Worm (Caenorhabditis elegans) whole organism, L2 larva: Measurements from ENCODE around the gene lpr-6.

Source experiments
- C34F6.9 ChIP-seq: fragments of 150-350 bp; optimal IDR thresholded peaks from 2 replicates; lab custom pipeline; 2014; ENCODE audit warnings: missing biosample characterization, missing genetic modification characterization
- F13H6.1 ChIP-seq: sonication (generic microtip); optimal IDR thresholded peaks from 2 replicates; lab custom pipeline; 2016; ENCODE audit warnings: missing genetic modification characterization, missing compliant biosample characterization
- R02D3.7 ChIP-seq: fragments of 150-350 bp; optimal IDR thresholded peaks from 2 replicates; lab custom pipeline; 2014; ENCODE audit warnings: missing biosample characterization, missing genetic modification characterization
- Y55F3AM.14 ChIP-seq: fragments of 200-800 bp; sonication (Bioruptor generic); optimal IDR thresholded peaks from 2 replicates; lab custom pipeline; 2018; ENCODE audit warnings: mild to moderate bottlenecking, missing genetic modification characterization, missing compliant biosample characterization
- ZK546.5 ChIP-seq: sonication (generic microtip); optimal IDR thresholded peaks from 2 replicates; lab custom pipeline; 2017; ENCODE audit warnings: missing biosample characterization, missing genetic modification characterization
- aly-2 ChIP-seq: fragments of 150-350 bp; optimal IDR thresholded peaks from 2 replicates; lab custom pipeline; 2014; ENCODE audit warnings: missing biosample characterization, missing genetic modification characterization
- ama-1 ChIP-seq: fragments of 150-350 bp; optimal IDR thresholded peaks from 2 replicates; lab custom pipeline; 2018; ENCODE audit warnings: inconsistent platforms
- blmp-1 ChIP-seq: sonication (generic microtip); optimal IDR thresholded peaks from 2 replicates; lab custom pipeline; 2017; ENCODE audit warnings: missing genetic modification characterization, mild to moderate bottlenecking, missing compliant biosample characterization, antibody characterized with exemption, moderate library complexity; ENCODE audit not compliant: insufficient read depth
- ceh-16 ChIP-seq: fragments of 150-350 bp; optimal IDR thresholded peaks from 2 replicates; lab custom pipeline; 2014; ENCODE audit warnings: missing biosample characterization, missing genetic modification characterization
- ceh-82 ChIP-seq: fragments of 150-350 bp; optimal IDR thresholded peaks from 2 replicates; lab custom pipeline; 2014; ENCODE audit warnings: missing biosample characterization, missing genetic modification characterization
- elt-1 ChIP-seq: fragments of 150-350 bp; optimal IDR thresholded peaks from 2 replicates; lab custom pipeline; 2014; ENCODE audit warnings: missing biosample characterization, missing genetic modification characterization
- elt-3 ChIP-seq: sonication (generic microtip); optimal IDR thresholded peaks from 2 replicates; lab custom pipeline; 2017; ENCODE audit warnings: missing biosample characterization, missing genetic modification characterization
- fos-1 ChIP-seq: fragments of 150-350 bp; optimal IDR thresholded peaks from 2 replicates; lab custom pipeline; 2014; ENCODE audit warnings: missing biosample characterization, missing genetic modification characterization
- gmeb-1 ChIP-seq: fragments of 150-350 bp; optimal IDR thresholded peaks from 2 replicates; lab custom pipeline; 2014; ENCODE audit warnings: missing biosample characterization, missing genetic modification characterization
- lin-11 ChIP-seq: fragments of 150-350 bp; sonication (generic microtip); optimal IDR thresholded peaks from 2 replicates; lab custom pipeline; 2014; ENCODE audit warnings: missing biosample characterization, missing genetic modification characterization, inconsistent platforms, mixed read lengths
- lin-13 ChIP-seq: fragments of 150-350 bp; optimal IDR thresholded peaks from 2 replicates; lab custom pipeline; 2014; ENCODE audit warnings: missing biosample characterization, missing genetic modification reagents, missing genetic modification characterization
- mab-5 ChIP-seq: fragments of 150-350 bp; optimal IDR thresholded peaks from 2 replicates; lab custom pipeline; 2014; ENCODE audit warnings: missing biosample characterization, missing genetic modification characterization
- mbf-1 ChIP-seq: sonication (generic microtip); optimal IDR thresholded peaks from 2 replicates; lab custom pipeline; 2017; ENCODE audit warnings: missing biosample characterization, missing genetic modification characterization
- mdl-1 ChIP-seq, 2 experiments: fragments of 150-350 bp in 1 of 2; sonication (generic microtip) in 1 of 2; optimal IDR thresholded peaks; 2 replicates each; lab custom pipeline; 2017; ENCODE audit warnings: missing biosample characterization in 2 of 2, missing genetic modification characterization in 2 of 2
- nhr-10 ChIP-seq: sonication (generic microtip); optimal IDR thresholded peaks from 2 replicates; lab custom pipeline; 2017; ENCODE audit warnings: missing biosample characterization, missing genetic modification characterization
- nhr-11 ChIP-seq: fragments of 150-350 bp; optimal IDR thresholded peaks from 2 replicates; lab custom pipeline; 2014; ENCODE audit warnings: missing biosample characterization, missing genetic modification characterization
- nhr-12 ChIP-seq: fragments of 150-350 bp; optimal IDR thresholded peaks from 2 replicates; lab custom pipeline; 2014; ENCODE audit warnings: missing biosample characterization, missing genetic modification characterization
- nhr-21 ChIP-seq: fragments of 150-350 bp; optimal IDR thresholded peaks from 2 replicates; lab custom pipeline; 2014; ENCODE audit warnings: missing biosample characterization, missing genetic modification characterization
- nhr-23 ChIP-seq: fragments of 150-350 bp; optimal IDR thresholded peaks from 2 replicates; lab custom pipeline; 2014; ENCODE audit warnings: missing biosample characterization, missing genetic modification reagents, missing genetic modification characterization
- nhr-237 ChIP-seq: fragments of 150-350 bp; optimal IDR thresholded peaks from 2 replicates; lab custom pipeline; 2014; ENCODE audit warnings: missing biosample characterization, missing genetic modification characterization
- nhr-25 ChIP-seq: fragments of 150-350 bp; sonication (generic microtip); optimal IDR thresholded peaks from 3 replicates; lab custom pipeline; 2014; ENCODE audit warnings: missing biosample characterization, missing genetic modification characterization
- nhr-77 ChIP-seq: fragments of 150-350 bp; optimal IDR thresholded peaks from 2 replicates; lab custom pipeline; 2014; ENCODE audit warnings: missing biosample characterization, missing genetic modification characterization
- sem-4 ChIP-seq: fragments of 150-350 bp; optimal IDR thresholded peaks from 2 replicates; lab custom pipeline; 2014; ENCODE audit warnings: missing biosample characterization, missing genetic modification reagents, missing genetic modification characterization
- sma-3 ChIP-seq: sonication (generic microtip); optimal IDR thresholded peaks from 2 replicates; lab custom pipeline; 2016; ENCODE audit warnings: missing genetic modification reagents, missing genetic modification characterization, missing compliant biosample characterization
- sma-9 ChIP-seq, 2 experiments: fragments of 150-350 bp in 1 of 2; sonication (generic microtip) in 1 of 2; optimal IDR thresholded peaks; 2 replicates each; lab custom pipeline; 2014 to 2016; ENCODE audit warnings: missing genetic modification characterization in 2 of 2, mild to moderate bottlenecking in 1 of 2, missing biosample characterization in 1 of 2, missing compliant biosample characterization in 1 of 2, missing genetic modification reagents in 1 of 2, moderate library complexity in 1 of 2
- snpc-4 ChIP-seq: fragments of 150-350 bp; optimal IDR thresholded peaks from 2 replicates; lab custom pipeline; 2014; ENCODE audit warnings: missing biosample characterization, missing genetic modification characterization
- unc-39 ChIP-seq: fragments of 150-350 bp; optimal IDR thresholded peaks from 2 replicates; lab custom pipeline; 2014; ENCODE audit warnings: missing biosample characterization, missing genetic modification characterization
- unc-55 ChIP-seq: fragments of 150-350 bp; sonication (generic microtip); optimal IDR thresholded peaks from 3 replicates; lab custom pipeline; 2014; ENCODE audit warnings: missing biosample characterization, missing genetic modification reagents, missing genetic modification characterization
- unc-62 ChIP-seq: fragments of 150-350 bp; optimal IDR thresholded peaks from 2 replicates; lab custom pipeline; 2014; ENCODE audit warnings: missing biosample characterization, missing genetic modification reagents, missing genetic modification characterization
- ztf-1 ChIP-seq: fragments of 200-800 bp; sonication (Bioruptor generic); conservative IDR thresholded peaks from 2 replicates; pipeline ENCODE4 v1.3.6; 2022; ENCODE audit warnings: missing genetic modification characterization, missing compliant biosample characterization
- ztf-11 ChIP-seq: sonication (generic microtip); optimal IDR thresholded peaks from 2 replicates; lab custom pipeline; 2017; ENCODE audit warnings: missing biosample characterization, missing genetic modification characterization
- ztf-4 ChIP-seq: fragments of 150-350 bp; optimal IDR thresholded peaks from 2 replicates; lab custom pipeline; 2014; ENCODE audit warnings: missing biosample characterization, missing genetic modification characterization

lpr-6 gene

ce11 chrX:11097343-11097742, 37.5 kb downstream of the lpr-6 start:
- TF ChIP-seq mdl-1 (tag; optimal IDR thresholded peaks at IDR 0.05; lab: Kevin White, UChicago) (no peak), R02D3.7 (tag; lab: Kevin White, UChicago) (no peak), snpc-4 (no peak), unc-62 (GFP tag; lab: Kevin White, UChicago) (no peak), nhr-11 (tag; lab: Kevin White, UChicago) (no peak), sma-9 (GFP tag; optimal IDR thresholded peaks at IDR 0.05; lab: Kevin White, UChicago) (no peak), sma-9 (tag; optimal IDR thresholded peaks at IDR 0.05; lab: Kevin White, UChicago) (no peak), sma-3 (no peak), nhr-23 (tag; lab: Kevin White, UChicago) (no peak), sem-4 (tag; lab: Kevin White, UChicago) (no peak), gmeb-1 (tag; lab: Kevin White, UChicago) (no peak), ceh-16 (tag; lab: Kevin White, UChicago) (no peak), mab-5 (tag; lab: Kevin White, UChicago) (no peak)

ce11 chrX:11098086-11098485, 38.3 kb downstream of the lpr-6 start, which contains the start of gene W02H3.3:
W02H3.3 (minus strand) TSS chrX:11098186.
- TF ChIP-seq R02D3.7 (tag; lab: Kevin White, UChicago) (no peak), gmeb-1 (tag; lab: Kevin White, UChicago) (no peak), Y55F3AM.14 (GFP tag; lab: Kevin White, UChicago) (no peak), nhr-11 (tag; lab: Kevin White, UChicago) (no peak), aly-2 (tag; lab: Kevin White, UChicago) (no peak), nhr-25 (tag; lab: Kevin White, UChicago) (no peak), unc-39 (tag; lab: Kevin White, UChicago) (no peak), nhr-21 (tag; lab: Kevin White, UChicago) (no peak), ceh-16 (tag; lab: Kevin White, UChicago) (no peak), nhr-10 (tag; lab: Kevin White, UChicago) (no peak), blmp-1 (tag; lab: Kevin White, UChicago) (no peak), lin-13 (no peak), elt-1 (no peak), ztf-4 (tag; lab: Kevin White, UChicago) (no peak)
- TF ChIP-seq, all 48 proteins: peak for 0

ce11 chrX:11103173-11103572, 43.4 kb downstream of the lpr-6 start:
- TF ChIP-seq elt-3 (tag; lab: Kevin White, UChicago) (no peak), ceh-16 (tag; lab: Kevin White, UChicago) (no peak), nhr-237 (tag; lab: Kevin White, UChicago) (no peak), unc-62 (GFP tag; lab: Kevin White, UChicago) (no peak), nhr-11 (tag; lab: Kevin White, UChicago) (no peak)

ce11 chrX:11104883-11105629, 45.3 kb downstream of the lpr-6 start, which contains the start of gene W02H3.1:
W02H3.1 (minus strand) TSS chrX:11105460.
- TF ChIP-seq fos-1 (tag; lab: Kevin White, UChicago) (peak; percentile 81), unc-39 (tag; lab: Kevin White, UChicago) (no peak), nhr-25 (tag; lab: Kevin White, UChicago) (no peak)

- TF ChIP-seq mbf-1 = no peak
- no peak for TF ChIP-seq lin-13
- TF ChIP-seq ZK546.5 (tag; lab: Kevin White, UChicago) = no peak
- TF ChIP-seq mab-5 (tag; lab: Kevin White, UChicago) = no peak
- no peak for TF ChIP-seq nhr-77 (tag; lab: Kevin White, UChicago)
- TF ChIP-seq sma-3 = no peak
- TF ChIP-seq F13H6.1 = no peak
- TF ChIP-seq Y55F3AM.14 (GFP tag; lab: Kevin White, UChicago) = no peak
- TF ChIP-seq unc-55 = no peak
- TF ChIP-seq ztf-11 (tag; lab: Kevin White, UChicago) = no peak
- TF ChIP-seq ama-1 (lab: Kevin White, UChicago) = no peak
- no peak for TF ChIP-seq nhr-12 (tag; lab: Kevin White, UChicago)
- TF ChIP-seq mdl-1 (tag; optimal IDR thresholded peaks at IDR 0.05; lab: Kevin White, UChicago) = no peak
- no peak for TF ChIP-seq C34F6.9
- TF ChIP-seq nhr-23 (tag; lab: Kevin White, UChicago) = no peak
- TF ChIP-seq lin-11 = no peak
- TF ChIP-seq sem-4 (tag; lab: Kevin White, UChicago) = no peak
- TF ChIP-seq ceh-82 (tag; lab: Kevin White, UChicago) = no peak
- TF ChIP-seq ztf-1 (GFP tag; lab: Robert Waterston, UW) = no peak
These were observed 47.3 kb downstream of the lpr-6 start, which contains the start of gene clc-17 for ce11 chrX:11107076-11107475. clc-17 (plus strand) TSS chrX:11107376.
